Worm (Caenorhabditis elegans): ENCODE data around the gene chil-4.
"Not testable (repeated sequence)": the region's sequence is repeated elsewhere in the genome, so short reads cannot be mapped to it uniquely, and the experiment has no call there.

Gene chil-4

DNA sequence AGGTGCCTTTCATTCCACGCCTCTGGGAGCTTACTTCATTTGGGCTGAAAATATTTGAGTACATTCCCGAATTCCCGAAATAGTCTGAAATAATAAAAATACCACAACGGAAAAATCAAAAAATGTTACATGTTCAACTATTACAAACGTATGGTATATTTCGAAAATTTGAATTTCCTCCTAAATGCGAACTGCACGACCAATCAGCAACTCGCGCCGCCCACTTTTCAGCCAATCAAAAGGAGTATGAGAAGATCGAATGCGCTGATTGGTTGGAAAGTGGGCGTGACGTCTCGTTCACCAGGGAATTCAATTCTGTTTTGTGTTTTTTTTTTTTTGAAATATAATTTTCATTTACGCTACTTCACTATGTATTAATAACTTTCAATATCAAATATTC lies 13.2 kb upstream of the chil-4 start, which contains the start of gene old-1:
Gene old-1 (minus strand): TSS at position 50 of the 400 bp plus-strand sequence.
- TF ChIP-seq unc-62 (GFP tag; optimal IDR thresholded peaks at IDR 0.05): no peak

DNA sequence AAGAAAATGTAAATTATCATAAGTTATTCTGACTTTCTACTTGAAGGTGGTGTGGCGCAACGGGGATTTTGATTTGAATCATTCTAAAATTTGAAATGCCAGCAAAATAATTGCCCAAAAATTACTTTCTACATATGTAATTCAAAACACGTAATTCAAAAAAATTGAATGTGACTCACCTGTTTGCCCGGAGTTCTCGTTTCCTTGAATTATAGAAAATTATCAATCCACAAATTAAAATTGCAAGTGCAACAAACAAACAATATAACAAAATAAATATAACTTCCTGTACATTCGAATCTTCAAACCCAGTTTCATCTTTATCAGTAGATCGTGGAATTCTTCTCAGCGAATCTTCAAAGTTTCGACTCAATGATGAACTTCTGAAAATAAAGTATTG lies 12.7 kb upstream of the chil-4 start:
- TF ChIP-seq unc-62 (GFP tag; optimal IDR thresholded peaks at IDR 0.05): no peak

DNA sequence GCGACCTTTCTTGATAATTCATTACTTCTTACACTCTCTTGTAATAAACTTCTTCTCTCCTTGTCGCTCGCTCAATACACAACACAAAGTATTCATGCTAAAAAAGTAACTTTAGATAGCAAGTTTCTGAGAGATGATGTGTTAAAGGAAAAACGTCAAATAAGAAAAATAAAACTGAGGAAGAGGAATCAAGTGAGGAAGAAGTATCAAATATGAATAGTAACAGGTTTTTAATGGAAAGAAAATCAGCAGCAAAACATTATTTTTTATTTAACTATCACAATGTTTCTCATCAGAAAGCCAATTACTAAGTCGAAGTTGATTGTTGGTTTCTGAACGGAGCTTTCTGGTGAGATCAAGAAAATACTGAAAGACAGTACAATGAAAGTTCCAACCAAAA lies 10.9 kb upstream of the chil-4 start, which contains the start of gene chil-1:
Gene chil-1 (minus strand): TSS at position 101 of the 400 bp plus-strand sequence.
- not testable (repeated sequence) for TF ChIP-seq unc-62 (GFP tag; optimal IDR thresholded peaks at IDR 0.05)

DNA sequence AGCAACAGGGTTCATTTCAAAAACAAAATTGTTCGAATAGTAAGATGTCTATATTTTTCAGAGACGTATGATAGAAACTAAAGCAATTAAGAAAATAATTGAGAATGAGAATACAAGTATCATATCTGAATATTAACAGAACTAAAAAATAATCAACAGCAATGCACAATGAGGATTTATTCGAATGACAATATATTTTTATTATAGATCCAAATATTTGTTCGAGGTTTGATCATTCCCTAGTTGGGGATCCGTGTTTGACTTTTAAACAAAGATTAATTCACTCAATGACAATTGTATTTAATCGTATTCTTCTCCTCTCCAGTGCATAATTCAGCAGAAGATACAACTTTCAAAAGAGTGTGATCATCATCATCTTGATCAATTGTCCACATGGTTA lies 6.6 kb upstream of the chil-4 start, which contains the start of gene C08H9.18:
Gene C08H9.18 (minus strand): TSS at position 101 of the 400 bp plus-strand sequence.
- no peak for TF ChIP-seq unc-62 (GFP tag; optimal IDR thresholded peaks at IDR 0.05)

DNA sequence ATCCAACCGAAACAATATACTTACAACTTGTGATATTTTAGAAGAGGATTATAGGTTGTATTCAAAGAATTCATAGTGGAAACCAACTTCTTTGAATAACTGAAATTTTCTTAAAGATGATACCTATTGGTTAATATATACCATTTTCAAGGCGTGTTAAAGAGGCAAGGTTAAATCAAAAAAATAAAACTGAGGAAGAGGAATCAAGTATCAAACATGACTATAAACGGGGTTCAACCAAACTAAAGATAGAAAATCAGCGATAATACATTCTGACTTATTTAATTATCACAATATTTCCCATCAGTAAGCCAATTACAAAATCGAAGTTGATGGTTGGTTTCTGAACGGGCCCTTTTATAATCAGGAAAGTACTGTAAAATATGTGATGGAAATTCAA lies 5.9 kb upstream of the chil-4 start, which contains the start of gene chil-3:
Gene chil-3 (minus strand): TSS at position 101 of the 400 bp plus-strand sequence.
- TF ChIP-seq unc-62 (GFP tag; optimal IDR thresholded peaks at IDR 0.05): no peak

DNA sequence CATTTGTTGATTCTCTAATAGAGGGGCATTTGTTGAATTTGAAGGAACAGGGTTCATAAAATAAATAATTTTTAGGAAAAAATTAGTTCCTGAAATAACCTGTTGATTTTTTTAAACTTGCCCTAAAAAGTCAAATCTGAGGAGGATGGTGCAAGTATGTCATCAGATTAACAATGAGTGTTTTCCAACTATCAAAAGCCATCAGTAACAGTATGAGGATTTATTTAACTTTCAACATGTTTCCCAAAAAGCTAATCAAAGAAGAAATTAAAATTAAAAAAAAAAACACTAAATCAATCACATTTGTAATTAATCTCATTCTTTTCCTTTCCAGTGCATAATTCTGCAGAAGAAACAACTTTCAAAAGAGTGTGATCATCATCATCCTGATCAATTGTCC lies 4.1 kb upstream of the chil-4 start, which contains the start of gene chil-5:
Gene chil-5 (minus strand): TSS at position 101 of the 400 bp plus-strand sequence.
- TF ChIP-seq unc-62 (GFP tag; optimal IDR thresholded peaks at IDR 0.05): no peak

DNA sequence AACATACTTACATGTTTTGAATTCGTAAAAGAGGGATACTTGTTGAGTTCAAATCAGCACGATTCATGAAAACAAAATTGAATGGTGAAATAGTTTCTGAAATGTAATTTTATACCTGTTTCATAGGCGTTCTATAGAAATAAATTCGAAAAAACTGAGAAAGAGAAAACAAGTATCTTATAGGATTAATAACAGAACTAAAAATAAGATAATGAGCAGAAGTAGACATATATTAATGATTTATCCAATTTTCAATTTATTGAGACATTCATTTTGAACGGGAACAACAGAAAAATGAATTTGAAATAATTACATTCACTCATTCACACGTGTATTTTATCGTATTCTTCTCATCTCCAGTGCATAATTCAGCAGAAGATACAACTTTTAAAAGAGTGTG lies 2.3 kb upstream of the chil-4 start, which contains the start of gene chil-6:
Gene chil-6 (minus strand): TSS at position 101 of the 400 bp plus-strand sequence.
- no peak for TF ChIP-seq unc-62 (GFP tag; optimal IDR thresholded peaks at IDR 0.05)

DNA sequence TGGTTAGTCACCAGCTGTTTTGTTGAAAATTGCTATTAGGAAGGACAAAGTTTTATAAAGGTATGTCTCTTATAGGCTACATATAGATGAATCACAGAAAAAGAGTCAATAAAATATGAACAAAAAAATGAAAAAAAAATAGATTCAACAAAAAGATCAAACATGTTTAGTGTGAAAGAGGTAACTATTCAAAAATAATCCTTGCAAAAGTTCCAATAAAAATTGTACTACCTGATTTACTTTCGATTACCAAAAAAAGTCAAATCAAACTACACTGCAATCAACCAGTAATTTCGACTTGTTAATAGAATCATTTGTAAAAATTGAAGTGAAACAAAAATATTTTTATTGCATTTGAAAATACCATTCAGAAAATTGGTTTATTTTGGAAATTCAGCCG lies 4.6 kb downstream of the chil-4 start, which contains the start of gene ZK938.10:
Gene ZK938.10 (minus strand): TSS at position 101 of the 400 bp plus-strand sequence.
- TF ChIP-seq unc-62 (GFP tag; optimal IDR thresholded peaks at IDR 0.05): no peak

DNA sequence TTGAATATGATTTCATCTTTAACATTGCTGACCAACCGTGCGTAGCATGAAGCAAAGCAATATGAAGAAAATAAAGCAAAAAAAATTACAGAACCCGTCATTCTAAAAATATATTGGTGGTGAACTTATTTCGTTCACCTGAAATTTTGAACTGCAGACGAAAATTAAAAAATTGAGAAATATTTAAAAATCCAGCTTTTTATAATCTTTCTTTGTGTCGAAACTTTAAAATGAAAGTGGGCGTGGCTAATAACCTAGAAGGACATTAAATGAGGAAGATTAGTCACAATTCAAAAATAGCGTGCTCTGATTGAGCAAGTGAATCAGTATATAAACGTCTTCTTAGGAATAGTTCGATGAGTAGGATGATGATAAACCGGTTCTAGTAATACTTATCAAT lies 6.0 kb downstream of the chil-4 start, which contains the start of gene old-2:
Gene old-2 (minus strand): TSS at position 101 of the 400 bp plus-strand sequence.
- no peak for TF ChIP-seq unc-62 (GFP tag; optimal IDR thresholded peaks at IDR 0.05)

DNA sequence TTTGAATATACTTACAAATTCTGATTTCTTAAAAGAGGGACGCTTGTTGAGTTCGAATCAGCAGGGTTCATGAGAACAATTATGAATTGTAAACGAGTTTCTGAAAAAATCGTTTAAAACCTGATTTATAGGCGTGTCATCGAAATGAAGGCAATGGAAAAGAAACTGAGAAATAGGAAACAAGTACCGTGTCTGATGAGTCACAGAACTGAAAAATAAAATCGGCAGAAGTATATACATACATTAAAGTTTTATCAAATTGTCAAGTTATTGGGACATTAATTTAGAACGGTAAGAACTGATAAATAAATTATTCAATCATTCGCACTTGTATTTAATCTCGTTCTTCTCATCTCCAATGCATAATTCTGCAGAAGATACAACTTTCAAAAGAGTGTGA lies 10.3 kb downstream of the chil-4 start, which contains the start of gene chil-9:
Gene chil-9 (minus strand): TSS at position 101 of the 400 bp plus-strand sequence.
- no peak for TF ChIP-seq unc-62 (GFP tag; optimal IDR thresholded peaks at IDR 0.05)

DNA sequence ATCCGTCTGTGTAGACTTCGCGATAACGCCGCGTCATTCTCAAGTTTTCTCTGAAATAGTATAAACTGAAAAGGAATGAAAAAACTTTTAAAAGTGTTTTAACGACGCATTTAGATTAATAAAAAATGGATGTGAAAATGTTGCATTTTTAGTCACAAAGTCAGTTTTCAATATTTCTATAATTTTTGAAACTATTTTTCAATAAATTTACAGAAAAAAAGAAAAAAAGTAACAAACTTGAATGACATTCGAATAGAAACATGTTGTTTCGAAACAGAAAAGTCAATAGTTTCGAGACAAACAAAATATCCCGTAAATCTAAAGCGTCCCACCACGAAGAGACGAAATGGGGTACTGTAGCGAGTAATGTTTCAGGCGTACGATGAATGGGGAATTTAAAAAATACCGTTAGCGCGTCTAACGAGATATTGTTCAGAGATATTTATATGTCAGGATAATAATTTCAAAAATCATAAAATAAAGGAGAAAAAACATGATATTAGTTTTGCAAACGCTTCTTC lies 13.5 kb downstream of the chil-4 start, which contains the start of gene rnh-1.2:
Gene rnh-1.2 (minus strand): TSS at position 51 of the 521 bp plus-strand sequence.
- TF ChIP-seq unc-62 (GFP tag; optimal IDR thresholded peaks at IDR 0.05): no peak

DNA sequence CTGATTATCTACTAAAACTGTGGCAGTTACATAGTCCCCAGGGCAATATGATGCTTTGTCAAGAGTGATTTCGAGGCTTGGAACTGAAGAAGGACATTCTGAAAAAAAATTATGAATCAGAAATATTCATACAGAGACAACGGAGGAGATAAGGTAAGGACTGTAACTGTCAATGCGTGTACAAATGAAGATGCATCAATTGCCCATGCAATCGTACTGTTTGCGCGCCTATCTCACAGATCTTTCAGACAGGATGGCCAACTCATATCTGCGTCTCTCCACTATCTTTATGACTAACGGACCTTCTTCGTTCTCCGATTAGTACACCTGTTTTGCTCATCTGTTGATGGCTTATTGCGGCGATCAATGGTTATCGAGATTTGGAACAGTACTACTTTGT lies 15.2 kb downstream of the chil-4 start, which contains the start of gene ZK938.11:
Gene ZK938.11 (minus strand): TSS at position 101 of the 400 bp plus-strand sequence.
- no peak for TF ChIP-seq unc-62 (GFP tag; optimal IDR thresholded peaks at IDR 0.05)

DNA sequence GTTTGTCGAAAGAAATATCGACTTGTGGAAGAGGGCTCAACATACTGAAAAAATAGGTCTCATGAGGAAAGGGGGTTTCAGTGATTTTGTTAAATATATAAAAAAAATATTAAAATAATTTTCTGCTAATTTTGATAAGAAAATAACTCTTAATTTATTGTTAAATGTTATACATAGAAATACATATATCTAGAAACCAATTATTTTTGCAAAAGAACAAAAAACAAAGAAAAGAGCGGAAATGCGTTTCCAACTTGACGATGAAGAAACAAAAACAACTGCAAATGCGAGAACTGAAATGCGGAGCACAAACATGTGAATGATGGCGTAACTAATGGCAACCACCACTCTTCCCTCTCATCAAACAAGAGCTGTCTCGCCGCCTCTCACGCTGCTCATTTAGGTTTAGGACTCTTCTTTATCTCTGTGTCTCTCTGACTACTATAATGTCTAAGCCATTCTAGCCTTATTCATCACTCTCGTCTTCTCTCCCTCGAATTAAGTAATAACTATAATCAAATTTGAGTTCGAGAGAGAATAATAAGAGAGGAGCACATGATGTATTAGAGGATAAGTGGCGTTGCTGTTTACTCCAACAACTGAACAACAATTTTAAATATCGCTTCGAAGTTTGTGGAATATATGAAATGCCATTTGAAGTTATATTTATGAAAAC lies 17.1 kb downstream of the chil-4 start, which contains the start of gene arrd-4:
Gene arrd-4 (minus strand): TSS at position 51 of the 676 bp plus-strand sequence.
- no peak for TF ChIP-seq unc-62 (GFP tag; optimal IDR thresholded peaks at IDR 0.05)

DNA sequence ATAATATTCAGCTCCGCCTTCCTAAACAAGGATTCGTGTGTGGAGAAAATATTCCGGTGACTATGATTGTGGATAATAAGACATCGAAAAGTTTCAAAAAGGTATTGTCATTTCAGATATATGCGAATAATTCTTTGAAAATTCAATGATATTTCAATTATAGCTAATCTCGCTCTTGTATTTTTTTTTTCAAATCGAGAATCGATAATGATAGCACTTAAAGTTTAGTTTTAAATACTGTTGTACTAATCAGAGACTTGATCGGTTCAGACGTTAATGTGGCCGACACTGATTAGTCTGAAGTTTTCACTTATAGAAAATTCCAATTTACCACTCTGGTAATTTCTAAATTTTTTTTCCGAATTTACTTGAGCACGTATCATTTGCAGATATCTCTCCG lies 19.6 kb downstream of the chil-4 start:
- no peak for TF ChIP-seq unc-62 (GFP tag; optimal IDR thresholded peaks at IDR 0.05)

DNA sequence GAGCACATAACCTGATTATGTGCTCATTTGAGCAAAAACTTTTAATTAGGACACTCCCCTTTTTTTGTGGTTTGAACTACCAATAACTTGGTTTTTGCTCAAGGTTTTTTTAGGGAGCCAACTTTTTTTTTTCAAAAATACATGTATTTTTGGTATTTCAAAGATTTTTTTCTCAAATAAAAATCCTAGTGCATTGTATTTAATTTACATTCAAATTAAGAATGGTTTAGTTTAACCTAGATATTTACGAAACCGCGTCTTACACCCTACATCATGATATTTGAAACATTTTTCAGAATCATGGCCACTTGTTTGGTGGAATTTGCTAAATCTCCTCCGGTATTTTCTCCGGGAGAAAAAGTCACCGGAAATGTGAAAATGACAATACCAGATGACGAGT lies 20.6 kb downstream of the chil-4 start, which contains the start of gene arrd-5:
Gene arrd-5 (plus strand): TSS at position 301 of the 400 bp plus-strand sequence.
- no peak for TF ChIP-seq unc-62 (GFP tag; optimal IDR thresholded peaks at IDR 0.05)

DNA sequence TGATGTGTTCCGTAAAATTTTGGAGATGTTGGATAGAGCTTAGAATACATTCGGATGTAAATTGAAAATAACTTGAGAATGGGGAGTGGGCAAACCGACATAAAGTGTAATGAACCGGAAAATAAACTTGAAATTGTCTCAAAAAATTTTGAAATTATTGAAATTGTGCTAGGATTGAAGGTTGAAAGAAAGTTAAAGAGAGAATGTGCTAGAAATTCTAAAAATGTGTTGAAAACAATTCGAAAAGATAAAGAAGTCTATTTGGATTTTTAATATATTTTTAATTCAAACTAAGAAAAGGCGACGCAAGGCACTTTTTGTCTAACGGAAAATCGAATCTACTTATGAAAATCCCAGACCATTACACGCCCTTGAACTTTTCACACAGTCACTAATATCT lies 21.7 kb downstream of the chil-4 start, which contains the start of gene ZK938.3:
Gene ZK938.3 (minus strand): TSS at position 101 of the 400 bp plus-strand sequence.
- TF ChIP-seq unc-62 (GFP tag; optimal IDR thresholded peaks at IDR 0.05): no peak

All from whole organism, dauer.